Worm (Caenorhabditis elegans) whole organism, young adult: ENCODE measurements around the gene ins-11.

ENCODE experiments used
- B0261.1 ChIP-seq: sonication (generic microtip); optimal IDR thresholded peaks from 2 replicates; lab custom pipeline; 2016; ENCODE audit warnings: mild to moderate bottlenecking, missing genetic modification characterization, moderate library complexity, missing compliant biosample characterization
- C17E4.6 ChIP-seq: fragments of 200-800 bp; sonication (Bioruptor generic); IDR thresholded peaks from 2 replicates; pipeline ENCODE4 v1.3.6; 2022; ENCODE audit warnings: missing genetic modification reagents, missing genetic modification characterization, missing compliant biosample characterization
- D2030.7 ChIP-seq: fragments of 200-800 bp; sonication (Bioruptor generic); IDR thresholded peaks from 2 replicates; pipeline ENCODE4 v1.3.6; 2022; ENCODE audit warnings: missing genetic modification reagents, missing genetic modification characterization, missing compliant biosample characterization
- F10E7.11 ChIP-seq: sonication (generic microtip); optimal IDR thresholded peaks from 2 replicates; lab custom pipeline; 2017; ENCODE audit warnings: mild to moderate bottlenecking, missing genetic modification characterization, moderate library complexity, missing compliant biosample characterization
- F22D6.2 ChIP-seq: sonication (generic microtip); optimal IDR thresholded peaks from 2 replicates; lab custom pipeline; 2016; ENCODE audit warnings: mild to moderate bottlenecking, missing genetic modification characterization, missing compliant biosample characterization
- F23B12.7 ChIP-seq: sonication (generic microtip); optimal IDR thresholded peaks from 2 replicates; lab custom pipeline; 2017; ENCODE audit warnings: missing genetic modification characterization, mild to moderate bottlenecking, missing compliant biosample characterization, antibody characterized with exemption, moderate library complexity; ENCODE audit not compliant: insufficient read depth
- F49E8.2 ChIP-seq: sonication (generic microtip); optimal IDR thresholded peaks from 3 replicates; lab custom pipeline; 2017; ENCODE audit warnings: missing genetic modification characterization, mild to moderate bottlenecking, missing compliant biosample characterization, antibody characterized with exemption, moderate library complexity; ENCODE audit not compliant: insufficient read depth
- F52B5.7 ChIP-seq: sonication (generic microtip); optimal IDR thresholded peaks from 2 replicates; lab custom pipeline; 2016; ENCODE audit warnings: mild to moderate bottlenecking, missing genetic modification characterization, missing compliant biosample characterization
- F55B11.4 ChIP-seq: sonication (generic microtip); optimal IDR thresholded peaks from 2 replicates; lab custom pipeline; 2016; ENCODE audit warnings: missing compliant biosample characterization, missing genetic modification characterization, borderline replicate concordance; ENCODE audit not compliant: insufficient read depth
- F57C9.4 ChIP-seq: sonication (generic microtip); optimal IDR thresholded peaks from 2 replicates; lab custom pipeline; 2017; ENCODE audit warnings: mild to moderate bottlenecking, missing genetic modification characterization, missing compliant biosample characterization
- K12H6.12 ChIP-seq: fragments of 200-800 bp; sonication (Bioruptor generic); optimal IDR thresholded peaks from 2 replicates; lab custom pipeline; 2018; ENCODE audit warnings: mild to moderate bottlenecking, missing genetic modification characterization, missing compliant biosample characterization
- T07F8.4 ChIP-seq: sonication (generic microtip); optimal IDR thresholded peaks from 2 replicates; lab custom pipeline; 2016; ENCODE audit warnings: mild to moderate bottlenecking, missing genetic modification characterization, moderate library complexity, missing compliant biosample characterization
- Y95B8A.8 ChIP-seq: fragments of 200-800 bp; sonication (Bioruptor generic); IDR thresholded peaks from 2 replicates; pipeline ENCODE4 v1.3.6; 2022; ENCODE audit warnings: missing genetic modification reagents, missing genetic modification characterization, missing compliant biosample characterization
- akir-1 ChIP-seq: fragments of 200-800 bp; sonication (Bioruptor generic); optimal IDR thresholded peaks from 2 replicates; lab custom pipeline; 2018; ENCODE audit warnings: mild to moderate bottlenecking, missing genetic modification characterization, moderate library complexity, missing compliant biosample characterization
- atf-7 ChIP-seq: sonication (generic microtip); optimal IDR thresholded peaks from 2 replicates; lab custom pipeline; 2017; ENCODE audit warnings: mild to moderate bottlenecking, missing genetic modification characterization, missing compliant biosample characterization
- attf-6 ChIP-seq: fragments of 200-800 bp; sonication (Bioruptor generic); IDR thresholded peaks from 2 replicates; pipeline ENCODE4 v1.3.6; 2022; ENCODE audit warnings: missing genetic modification reagents, missing genetic modification characterization, missing compliant biosample characterization
- bed-1 ChIP-seq: fragments of 200-800 bp; sonication (Bioruptor generic); IDR thresholded peaks from 2 replicates; pipeline ENCODE4 v1.3.6; 2022; ENCODE audit warnings: missing genetic modification reagents, missing genetic modification characterization, missing compliant biosample characterization
- ccch-3 ChIP-seq: fragments of 200-800 bp; sonication (Bioruptor generic); optimal IDR thresholded peaks from 2 replicates; lab custom pipeline; 2018; ENCODE audit warnings: mild to moderate bottlenecking, missing genetic modification characterization, missing compliant biosample characterization
- cebp-2 ChIP-seq: fragments of 200-800 bp; sonication (Bioruptor generic); IDR thresholded peaks from 2 replicates; pipeline ENCODE4 v1.3.6; 2022; ENCODE audit warnings: missing genetic modification characterization, missing compliant biosample characterization
- chd-7 ChIP-seq: sonication (generic microtip); optimal IDR thresholded peaks from 2 replicates; lab custom pipeline; 2016; ENCODE audit warnings: mild to moderate bottlenecking, missing genetic modification characterization, moderate library complexity, missing compliant biosample characterization
- ekl-4 ChIP-seq: fragments of 200-800 bp; sonication (Bioruptor generic); IDR thresholded peaks from 2 replicates; pipeline ENCODE4 v1.3.6; 2022; ENCODE audit warnings: missing genetic modification reagents, missing genetic modification characterization, missing compliant biosample characterization
- fkh-3 ChIP-seq: sonication (generic microtip); optimal IDR thresholded peaks from 2 replicates; lab custom pipeline; 2016; ENCODE audit warnings: mild to moderate bottlenecking, missing genetic modification characterization, missing compliant biosample characterization
- hlh-12 ChIP-seq: sonication (generic microtip); optimal IDR thresholded peaks from 2 replicates; lab custom pipeline; 2016; ENCODE audit warnings: missing genetic modification characterization, missing compliant biosample characterization
- hlh-26 ChIP-seq: fragments of 200-800 bp; sonication (Bioruptor generic); conservative IDR thresholded peaks from 2 replicates; pipeline ENCODE4 v1.3.6; 2022; ENCODE audit warnings: missing genetic modification reagents, missing genetic modification characterization, missing compliant biosample characterization
- hsf-1 ChIP-seq: fragments of 200-800 bp; sonication (Bioruptor generic); IDR thresholded peaks from 2 replicates; pipeline ENCODE4 v1.3.6; 2022; ENCODE audit warnings: missing genetic modification reagents, missing genetic modification characterization, missing compliant biosample characterization
- let-526 ChIP-seq: fragments of 200-800 bp; sonication (Bioruptor generic); IDR thresholded peaks from 2 replicates; pipeline ENCODE4 v1.3.6; 2022; ENCODE audit warnings: missing genetic modification reagents, missing genetic modification characterization, missing compliant biosample characterization
- let-607 ChIP-seq, 2 experiments: fragments of 200-800 bp in 1 of 2; sonication (Bioruptor generic) in 1 of 2; sonication (generic microtip) in 1 of 2; optimal IDR thresholded peaks; 2 replicates each; lab custom pipeline; 2016 to 2018; ENCODE audit warnings: mild to moderate bottlenecking in 2 of 2, missing compliant biosample characterization in 2 of 2, missing genetic modification characterization in 2 of 2, moderate library complexity in 2 of 2, missing genotype in 1 of 2
- lin-26 ChIP-seq: fragments of 200-800 bp; sonication (Bioruptor generic); IDR thresholded peaks from 2 replicates; pipeline ENCODE4 v1.3.6; 2022; ENCODE audit warnings: missing genetic modification reagents, missing genetic modification characterization, missing compliant biosample characterization
- lin-35 ChIP-seq, 3 experiments: fragments of 150-350 bp in 2 of 3; sonication (generic microtip) in 1 of 3; optimal IDR thresholded peaks; 2 replicates each; lab custom pipeline; 2014 to 2018; ENCODE audit warnings: missing biosample characterization in 3 of 3, missing genetic modification characterization in 3 of 3, missing genetic modification reagents in 3 of 3
- lir-1 ChIP-seq: fragments of 200-800 bp; sonication (Bioruptor generic); conservative IDR thresholded peaks from 2 replicates; pipeline ENCODE4 v1.3.6; 2022; ENCODE audit warnings: missing genetic modification reagents, missing genetic modification characterization, missing compliant biosample characterization
- lsl-1 ChIP-seq: fragments of 200-800 bp; sonication (Bioruptor generic); optimal IDR thresholded peaks from 2 replicates; lab custom pipeline; 2018; ENCODE audit warnings: mild to moderate bottlenecking, missing genetic modification characterization, moderate library complexity, missing compliant biosample characterization
- mel-28 ChIP-seq: sonication (generic microtip); optimal IDR thresholded peaks from 2 replicates; lab custom pipeline; 2016; ENCODE audit warnings: borderline replicate concordance, mild to moderate bottlenecking, missing genetic modification characterization, missing compliant biosample characterization
- mes-4 ChIP-seq: sonication (generic microtip); optimal IDR thresholded peaks from 2 replicates; lab custom pipeline; 2016; ENCODE audit warnings: missing genotype, missing genetic modification characterization, missing compliant biosample characterization
- mxl-1 ChIP-seq: sonication (generic microtip); optimal IDR thresholded peaks from 2 replicates; lab custom pipeline; 2016; ENCODE audit warnings: missing genetic modification characterization, missing compliant biosample characterization
- nfya-2 ChIP-seq: fragments of 200-800 bp; sonication (Bioruptor generic); IDR thresholded peaks from 2 replicates; pipeline ENCODE4 v1.3.6; 2022; ENCODE audit warnings: missing genetic modification reagents, missing genetic modification characterization, missing compliant biosample characterization
- nhr-120 ChIP-seq: fragments of 200-800 bp; sonication (Bioruptor generic); IDR thresholded peaks from 2 replicates; pipeline ENCODE4 v1.3.6; 2022; ENCODE audit warnings: missing genetic modification characterization, missing compliant biosample characterization
- pbrm-1 ChIP-seq: fragments of 200-800 bp; sonication (Bioruptor generic); IDR thresholded peaks from 2 replicates; pipeline ENCODE4 v1.3.6; 2022; ENCODE audit warnings: missing genetic modification reagents, missing genetic modification characterization, missing compliant biosample characterization
- rpc-1 ChIP-seq, 2 experiments: fragments of 150-350 bp in 1 of 2; sonication (generic microtip) in 1 of 2; optimal IDR thresholded peaks; 2 replicates each; lab custom pipeline; 2014 to 2018; ENCODE audit warnings: missing biosample characterization in 1 of 2, missing genetic modification characterization in 1 of 2, missing genetic modification reagents in 1 of 2, missing genotype in 1 of 2
- snpc-1.1 ChIP-seq: sonication (generic microtip); optimal IDR thresholded peaks from 2 replicates; lab custom pipeline; 2017; ENCODE audit warnings: missing genetic modification characterization, mild to moderate bottlenecking, missing compliant biosample characterization, antibody characterized with exemption, moderate library complexity, missing genotype, missing genetic modification reagents; ENCODE audit not compliant: insufficient read depth
- snpc-1.3 ChIP-seq: sonication (generic microtip); optimal IDR thresholded peaks from 2 replicates; lab custom pipeline; 2017; ENCODE audit warnings: missing genetic modification characterization, mild to moderate bottlenecking, missing compliant biosample characterization, antibody characterized with exemption, moderate library complexity, missing genotype, missing genetic modification reagents; ENCODE audit not compliant: insufficient read depth
- tlf-1 ChIP-seq: fragments of 200-800 bp; sonication (Bioruptor generic); optimal IDR thresholded peaks from 2 replicates; lab custom pipeline; 2018; ENCODE audit warnings: mild to moderate bottlenecking, missing genetic modification characterization, missing compliant biosample characterization
- xnd-1 ChIP-seq: sonication (generic microtip); optimal IDR thresholded peaks from 2 replicates; lab custom pipeline; 2016; ENCODE audit warnings: missing genotype, missing genetic modification reagents, missing genetic modification characterization, missing compliant biosample characterization
- zfh-2 ChIP-seq: fragments of 200-800 bp; sonication (Bioruptor generic); conservative IDR thresholded peaks from 2 replicates; pipeline ENCODE4 v1.3.6; 2022; ENCODE audit warnings: missing genetic modification reagents, missing genetic modification characterization, missing compliant biosample characterization
- ztf-18 ChIP-seq: sonication (generic microtip); optimal IDR thresholded peaks from 2 replicates; lab custom pipeline; 2016; ENCODE audit warnings: missing genotype, mild to moderate bottlenecking, missing genetic modification characterization, missing compliant biosample characterization

ins-11 gene

ce11 chrII:5561392-5561791 lies 4.9 kb downstream of the ins-11 start, which contains the start of gene C17C3.3:
Gene C17C3.3, plus strand, starts transcription at chrII:5561737.
- TF ChIP-seq atf-7 (tag; lab: Kevin White, UChicago) (no peak), F52B5.7 (tag; lab: Kevin White, UChicago) (no peak), mxl-1 (no peak), B0261.1 (tag; lab: Kevin White, UChicago) (no peak), F10E7.11 (tag; lab: Kevin White, UChicago) (no peak), Y95B8A.8 (GFP tag; lab: Robert Waterston, UW) (no peak), ccch-3 (GFP tag; lab: Kevin White, UChicago) (no peak), F49E8.2 (no peak), bed-1 (GFP tag; lab: Robert Waterston, UW) (no peak), akir-1 (no peak), nhr-120 (GFP tag; lab: Robert Waterston, UW) (no peak), hsf-1 (GFP tag; lab: Robert Waterston, UW) (no peak), F57C9.4 (tag; lab: Kevin White, UChicago) (no peak), let-526 (GFP tag; lab: Robert Waterston, UW) (no peak), ztf-18 (no peak), ekl-4 (GFP tag; lab: Robert Waterston, UW) (no peak), lin-35 (GFP tag; optimal IDR thresholded peaks at IDR 0.05; lab: Kevin White, UChicago) (no peak), tlf-1 (GFP tag; lab: Kevin White, UChicago) (no peak), mes-4 (tag; lab: Kevin White, UChicago) (no peak)

ce11 chrII:5565082-5565623 lies 8.6 kb downstream of the ins-11 start:
- TF ChIP-seq F23B12.7 (tag; lab: Kevin White, UChicago), result no peak
- TF ChIP-seq chd-7 (tag; lab: Kevin White, UChicago), result no peak
- TF ChIP-seq F10E7.11 (tag; lab: Kevin White, UChicago), result no peak
- TF ChIP-seq F22D6.2 (tag; lab: Kevin White, UChicago), result no peak
- TF ChIP-seq hlh-26 (GFP tag; lab: Robert Waterston, UW), result no peak
- no peak for TF ChIP-seq ccch-3 (GFP tag; lab: Kevin White, UChicago)
- no peak for TF ChIP-seq mxl-1
- no peak for TF ChIP-seq fkh-3 (tag; lab: Kevin White, UChicago)
- 0 out of 2 replicates have a peak, but pooled peaks have one; percentile 56 for TF ChIP-seq lin-26 (GFP tag; lab: Robert Waterston, UW)
- no peak for TF ChIP-seq T07F8.4 (tag; lab: Kevin White, UChicago)
- TF ChIP-seq lir-1 (GFP tag; lab: Robert Waterston, UW), result no peak
- no peak for TF ChIP-seq let-607 (tag; optimal IDR thresholded peaks at IDR 0.05; lab: Kevin White, UChicago)
- no peak for TF ChIP-seq zfh-2 (GFP tag; lab: Robert Waterston, UW)
- no peak for TF ChIP-seq mel-28 (tag; lab: Kevin White, UChicago)
- TF ChIP-seq D2030.7 (GFP tag; lab: Robert Waterston, UW), result no peak
- peak; percentile 82; the same call in 1 of the 2 replicates for TF ChIP-seq attf-6
- TF ChIP-seq pbrm-1, result peak; percentile 72; the same call in 1 of the 2 replicates
- no peak for TF ChIP-seq rpc-1 (optimal IDR thresholded peaks at IDR 0.05; lab: Kevin White, UChicago)
- no peak for TF ChIP-seq rpc-1 (tag; optimal IDR thresholded peaks at IDR 0.05; lab: Kevin White, UChicago)
- no peak for TF ChIP-seq F57C9.4 (tag; lab: Kevin White, UChicago)
- peak; percentile 80 for TF ChIP-seq snpc-1.1
- no peak for TF ChIP-seq xnd-1 (tag; lab: Kevin White, UChicago)
- 0 out of 2 replicates have a peak, but pooled peaks have one; percentile 50 for TF ChIP-seq cebp-2 (GFP tag; lab: Robert Waterston, UW)
- no peak for TF ChIP-seq atf-7 (tag; lab: Kevin White, UChicago)
- TF ChIP-seq nfya-2 (GFP tag; lab: Robert Waterston, UW), result no peak
- TF ChIP-seq nhr-120 (GFP tag; lab: Robert Waterston, UW), result no peak
- TF ChIP-seq B0261.1 (tag; lab: Kevin White, UChicago), result no peak
- no peak for TF ChIP-seq hlh-12
- TF ChIP-seq hsf-1 (GFP tag; lab: Robert Waterston, UW), result no peak
- no peak for TF ChIP-seq F55B11.4
- TF ChIP-seq C17E4.6 (GFP tag; lab: Robert Waterston, UW), result no peak
- TF ChIP-seq snpc-1.3, result no peak
- no peak for TF ChIP-seq K12H6.12 (tag; lab: Kevin White, UChicago)
- no peak for TF ChIP-seq lsl-1
- TF ChIP-seq bed-1 (GFP tag; lab: Robert Waterston, UW), result no peak
